Worm (Caenorhabditis elegans) whole organism, young adult: ENCODE data around the gene cest-2.1.

ENCODE experiments used
- C06A6.2 ChIP-seq: fragments of 200-800 bp; sonication (Bioruptor generic); conservative IDR thresholded peaks from 2 replicates; pipeline ENCODE4 v1.3.6; 2022; ENCODE audit warnings: missing genetic modification characterization, missing compliant biosample characterization
- C17E4.6 ChIP-seq: fragments of 200-800 bp; sonication (Bioruptor generic); IDR thresholded peaks from 2 replicates; pipeline ENCODE4 v1.3.6; 2022; ENCODE audit warnings: missing genetic modification reagents, missing genetic modification characterization, missing compliant biosample characterization
- D2030.7 ChIP-seq: fragments of 200-800 bp; sonication (Bioruptor generic); IDR thresholded peaks from 2 replicates; pipeline ENCODE4 v1.3.6; 2022; ENCODE audit warnings: missing genetic modification reagents, missing genetic modification characterization, missing compliant biosample characterization
- F33H1.4 ChIP-seq: fragments of 200-800 bp; sonication (Bioruptor generic); IDR thresholded peaks from 2 replicates; pipeline ENCODE4 v1.3.6; 2022; ENCODE audit warnings: missing genetic modification reagents, missing genetic modification characterization, missing compliant biosample characterization
- F49E8.2 ChIP-seq: sonication (generic microtip); optimal IDR thresholded peaks from 3 replicates; lab custom pipeline; 2017; ENCODE audit warnings: missing genetic modification characterization, mild to moderate bottlenecking, missing compliant biosample characterization, antibody characterized with exemption, moderate library complexity; ENCODE audit not compliant: insufficient read depth
- F57C9.4 ChIP-seq: sonication (generic microtip); optimal IDR thresholded peaks from 2 replicates; lab custom pipeline; 2017; ENCODE audit warnings: mild to moderate bottlenecking, missing genetic modification characterization, missing compliant biosample characterization
- K11D2.4 ChIP-seq: fragments of 200-800 bp; sonication (Bioruptor generic); IDR thresholded peaks from 2 replicates; pipeline ENCODE4 v1.3.6; 2022; ENCODE audit warnings: missing genetic modification reagents, missing genetic modification characterization, missing compliant biosample characterization
- K12H6.12 ChIP-seq: fragments of 200-800 bp; sonication (Bioruptor generic); optimal IDR thresholded peaks from 2 replicates; lab custom pipeline; 2018; ENCODE audit warnings: mild to moderate bottlenecking, missing genetic modification characterization, missing compliant biosample characterization
- T07F8.4 ChIP-seq: sonication (generic microtip); optimal IDR thresholded peaks from 2 replicates; lab custom pipeline; 2016; ENCODE audit warnings: mild to moderate bottlenecking, missing genetic modification characterization, moderate library complexity, missing compliant biosample characterization
- Y56A3A.18 ChIP-seq: fragments of 200-800 bp; sonication (Bioruptor generic); IDR thresholded peaks from 2 replicates; pipeline ENCODE4 v1.3.6; 2022; ENCODE audit warnings: missing genetic modification reagents, missing genetic modification characterization, missing compliant biosample characterization
- Y67H2A.10 ChIP-seq: fragments of 200-800 bp; sonication (Bioruptor generic); conservative IDR thresholded peaks from 2 replicates; pipeline ENCODE4 v1.3.6; 2022; ENCODE audit warnings: missing genetic modification reagents, missing genetic modification characterization, missing compliant biosample characterization
- Y95B8A.8 ChIP-seq: fragments of 200-800 bp; sonication (Bioruptor generic); IDR thresholded peaks from 2 replicates; pipeline ENCODE4 v1.3.6; 2022; ENCODE audit warnings: missing genetic modification reagents, missing genetic modification characterization, missing compliant biosample characterization
- ZK185.1 ChIP-seq: sonication (generic microtip); optimal IDR thresholded peaks from 2 replicates; lab custom pipeline; 2016; ENCODE audit warnings: mild to moderate bottlenecking, missing genetic modification characterization, missing compliant biosample characterization; ENCODE audit not compliant: poor library complexity, severe bottlenecking
- aptf-2 ChIP-seq: fragments of 200-800 bp; sonication (Bioruptor generic); conservative IDR thresholded peaks from 2 replicates; pipeline ENCODE4 v1.3.6; 2022; ENCODE audit warnings: missing genetic modification reagents, missing genetic modification characterization, missing compliant biosample characterization
- atf-7 ChIP-seq: sonication (generic microtip); optimal IDR thresholded peaks from 2 replicates; lab custom pipeline; 2017; ENCODE audit warnings: mild to moderate bottlenecking, missing genetic modification characterization, missing compliant biosample characterization
- attf-5 ChIP-seq: fragments of 200-800 bp; sonication (Bioruptor generic); optimal IDR thresholded peaks from 2 replicates; lab custom pipeline; 2018; ENCODE audit warnings: mild to moderate bottlenecking, missing genetic modification characterization, missing compliant biosample characterization
- bed-1 ChIP-seq: fragments of 200-800 bp; sonication (Bioruptor generic); IDR thresholded peaks from 2 replicates; pipeline ENCODE4 v1.3.6; 2022; ENCODE audit warnings: missing genetic modification reagents, missing genetic modification characterization, missing compliant biosample characterization
- ceh-100 ChIP-seq: fragments of 200-800 bp; sonication (Bioruptor generic); IDR thresholded peaks from 2 replicates; pipeline ENCODE4 v1.3.6; 2022; ENCODE audit warnings: missing genetic modification reagents, missing genetic modification characterization, missing compliant biosample characterization
- ceh-27 ChIP-seq: fragments of 200-800 bp; sonication (Bioruptor generic); optimal IDR thresholded peaks from 2 replicates; lab custom pipeline; 2018; ENCODE audit warnings: mild to moderate bottlenecking, missing genetic modification characterization, moderate library complexity, missing compliant biosample characterization
- ceh-91 ChIP-seq: fragments of 200-800 bp; sonication (Bioruptor generic); IDR thresholded peaks from 2 replicates; pipeline ENCODE4 v1.3.6; 2022; ENCODE audit warnings: missing genetic modification reagents, missing genetic modification characterization, missing compliant biosample characterization
- dpff-1 ChIP-seq: sonication (generic microtip); optimal IDR thresholded peaks from 2 replicates; lab custom pipeline; 2017; ENCODE audit warnings: mild to moderate bottlenecking, missing genetic modification characterization, missing compliant biosample characterization
- efl-1 ChIP-seq: fragments of 150-350 bp; optimal IDR thresholded peaks from 2 replicates; lab custom pipeline; 2014; ENCODE audit warnings: missing biosample characterization, missing genetic modification reagents, missing genetic modification characterization
- egl-18 ChIP-seq: fragments of 200-800 bp; sonication (Bioruptor generic); IDR thresholded peaks from 2 replicates; pipeline ENCODE4 v1.3.6; 2022; ENCODE audit warnings: missing genetic modification reagents, missing genetic modification characterization, missing compliant biosample characterization
- egl-44 ChIP-seq: fragments of 200-800 bp; sonication (Bioruptor generic); IDR thresholded peaks from 2 replicates; pipeline ENCODE4 v1.3.6; 2022; ENCODE audit warnings: missing genetic modification reagents, missing genetic modification characterization, missing compliant biosample characterization
- fkh-3 ChIP-seq: sonication (generic microtip); optimal IDR thresholded peaks from 2 replicates; lab custom pipeline; 2016; ENCODE audit warnings: mild to moderate bottlenecking, missing genetic modification characterization, missing compliant biosample characterization
- gei-17 ChIP-seq: fragments of 200-800 bp; sonication (Bioruptor generic); optimal IDR thresholded peaks from 2 replicates; lab custom pipeline; 2018; ENCODE audit warnings: mild to moderate bottlenecking, missing genetic modification characterization, missing compliant biosample characterization
- him-1 ChIP-seq: sonication (generic microtip); optimal IDR thresholded peaks from 2 replicates; lab custom pipeline; 2016; ENCODE audit warnings: missing genotype, missing genetic modification reagents, missing genetic modification characterization, missing compliant biosample characterization
- hlh-12 ChIP-seq: sonication (generic microtip); optimal IDR thresholded peaks from 2 replicates; lab custom pipeline; 2016; ENCODE audit warnings: missing genetic modification characterization, missing compliant biosample characterization
- hmg-1.2 ChIP-seq: fragments of 200-800 bp; sonication (Bioruptor generic); IDR thresholded peaks from 2 replicates; pipeline ENCODE4 v1.3.6; 2022; ENCODE audit warnings: missing genetic modification reagents, missing genetic modification characterization, missing compliant biosample characterization
- hmg-20 ChIP-seq: fragments of 200-800 bp; sonication (Bioruptor generic); IDR thresholded peaks from 2 replicates; pipeline ENCODE4 v1.3.6; 2022; ENCODE audit warnings: missing genetic modification reagents, missing genetic modification characterization, missing compliant biosample characterization
- hsf-1 ChIP-seq: fragments of 200-800 bp; sonication (Bioruptor generic); IDR thresholded peaks from 2 replicates; pipeline ENCODE4 v1.3.6; 2022; ENCODE audit warnings: missing genetic modification reagents, missing genetic modification characterization, missing compliant biosample characterization
- let-607 ChIP-seq, 2 experiments: fragments of 200-800 bp in 1 of 2; sonication (Bioruptor generic) in 1 of 2; sonication (generic microtip) in 1 of 2; optimal IDR thresholded peaks; 2 replicates each; lab custom pipeline; 2016 to 2018; ENCODE audit warnings: mild to moderate bottlenecking in 2 of 2, missing compliant biosample characterization in 2 of 2, missing genetic modification characterization in 2 of 2, moderate library complexity in 2 of 2, missing genotype in 1 of 2
- lin-40 ChIP-seq: sonication (generic microtip); optimal IDR thresholded peaks from 2 replicates; lab custom pipeline; 2016; ENCODE audit warnings: missing genetic modification characterization, mild to moderate bottlenecking, missing compliant biosample characterization, missing genotype, missing genetic modification reagents
- lir-1 ChIP-seq: fragments of 200-800 bp; sonication (Bioruptor generic); conservative IDR thresholded peaks from 2 replicates; pipeline ENCODE4 v1.3.6; 2022; ENCODE audit warnings: missing genetic modification reagents, missing genetic modification characterization, missing compliant biosample characterization
- lsy-27 ChIP-seq: sonication (generic microtip); optimal IDR thresholded peaks from 2 replicates; lab custom pipeline; 2017; ENCODE audit warnings: missing genetic modification characterization, mild to moderate bottlenecking, missing compliant biosample characterization, antibody characterized with exemption, missing genotype, borderline replicate concordance; ENCODE audit not compliant: insufficient read depth
- madf-10 ChIP-seq: sonication (generic microtip); optimal IDR thresholded peaks from 2 replicates; lab custom pipeline; 2016; ENCODE audit warnings: mild to moderate bottlenecking, missing genetic modification characterization, missing compliant biosample characterization
- madf-3 ChIP-seq: fragments of 200-800 bp; sonication (Bioruptor generic); IDR thresholded peaks from 2 replicates; pipeline ENCODE4 v1.3.6; 2022; ENCODE audit warnings: missing genetic modification reagents, missing genetic modification characterization, missing compliant biosample characterization
- mcd-1 ChIP-seq: fragments of 200-800 bp; sonication (Bioruptor generic); IDR thresholded peaks from 2 replicates; pipeline ENCODE4 v1.3.6; 2022; ENCODE audit warnings: missing genetic modification reagents, missing genetic modification characterization, missing compliant biosample characterization
- mes-4 ChIP-seq: sonication (generic microtip); optimal IDR thresholded peaks from 2 replicates; lab custom pipeline; 2016; ENCODE audit warnings: missing genotype, missing genetic modification characterization, missing compliant biosample characterization
- nfyb-1 ChIP-seq: fragments of 200-800 bp; sonication (Bioruptor generic); IDR thresholded peaks from 2 replicates; pipeline ENCODE4 v1.3.6; 2022; ENCODE audit warnings: missing genetic modification reagents, missing genetic modification characterization, missing compliant biosample characterization
- nhr-120 ChIP-seq: fragments of 200-800 bp; sonication (Bioruptor generic); IDR thresholded peaks from 2 replicates; pipeline ENCODE4 v1.3.6; 2022; ENCODE audit warnings: missing genetic modification characterization, missing compliant biosample characterization
- nhr-27 ChIP-seq: fragments of 200-800 bp; sonication (Bioruptor generic); optimal IDR thresholded peaks from 2 replicates; lab custom pipeline; 2018; ENCODE audit warnings: mild to moderate bottlenecking, missing genetic modification characterization, moderate library complexity, missing compliant biosample characterization
- nhr-80 ChIP-seq: sonication (generic microtip); optimal IDR thresholded peaks from 2 replicates; lab custom pipeline; 2016; ENCODE audit warnings: missing genetic modification characterization, missing compliant biosample characterization
- rcor-1 ChIP-seq: fragments of 200-800 bp; sonication (Bioruptor generic); IDR thresholded peaks from 2 replicates; pipeline ENCODE4 v1.3.6; 2022; ENCODE audit warnings: missing genetic modification reagents, missing genetic modification characterization, missing compliant biosample characterization
- sea-2 ChIP-seq: fragments of 200-800 bp; sonication (Bioruptor generic); IDR thresholded peaks from 2 replicates; pipeline ENCODE4 v1.3.6; 2022; ENCODE audit warnings: missing genetic modification characterization, missing compliant biosample characterization
- sptf-2 ChIP-seq: fragments of 200-800 bp; sonication (Bioruptor generic); optimal IDR thresholded peaks from 2 replicates; lab custom pipeline; 2018; ENCODE audit warnings: mild to moderate bottlenecking, missing genetic modification characterization, missing compliant biosample characterization
- tbp1 ChIP-seq: fragments of 200-800 bp; sonication (Bioruptor generic); optimal IDR thresholded peaks from 2 replicates; lab custom pipeline; 2018; ENCODE audit warnings: mild to moderate bottlenecking, missing genetic modification characterization, missing compliant biosample characterization
- ztf-26 ChIP-seq: sonication (generic microtip); optimal IDR thresholded peaks from 2 replicates; lab custom pipeline; 2017; ENCODE audit warnings: missing genetic modification characterization, missing compliant biosample characterization
- ztf-28 ChIP-seq: fragments of 200-800 bp; sonication (Bioruptor generic); IDR thresholded peaks from 2 replicates; pipeline ENCODE4 v1.3.6; 2022; ENCODE audit warnings: missing genetic modification reagents, missing genetic modification characterization, missing compliant biosample characterization
- ztf-6 ChIP-seq: fragments of 200-800 bp; sonication (Bioruptor generic); IDR thresholded peaks from 2 replicates; pipeline ENCODE4 v1.3.6; 2022; ENCODE audit warnings: missing genetic modification reagents, missing genetic modification characterization, missing compliant biosample characterization

cest-2.1 gene

ce11 chrV:14185438-14185837 lies 14.2 kb upstream of the cest-2.1 start, which contains the start of the genes trm-1 and ints-2 (continued):
- TF ChIP-seq hlh-12 (tag; lab: Kevin White, UChicago) (no peak), attf-5 (GFP tag; lab: Kevin White, UChicago) (peak; percentile 20), D2030.7 (no peak), K11D2.4 (GFP tag; lab: Robert Waterston, UW) (no peak), nhr-80 (tag; lab: Kevin White, UChicago) (no peak), madf-3 (no peak), hsf-1 (no peak), ztf-28 (GFP tag; lab: Robert Waterston, UW) (no peak), lir-1 (GFP tag; lab: Robert Waterston, UW) (no peak), sea-2 (GFP tag; lab: Robert Waterston, UW) (no peak), hmg-20 (no peak), gei-17 (GFP tag; lab: Kevin White, UChicago) (no peak), egl-18 (no peak), T07F8.4 (tag; lab: Kevin White, UChicago) (no peak), him-1 (tag; lab: Kevin White, UChicago) (no peak), F57C9.4 (no peak), tbp1 (GFP tag; lab: Kevin White, UChicago) (no peak), atf-7 (tag; lab: Kevin White, UChicago) (no peak), dpff-1 (tag; lab: Kevin White, UChicago) (no peak), F33H1.4 (GFP tag; lab: Robert Waterston, UW) (peak; percentile 21; the same call in 1 of the 2 replicates), bed-1 (GFP tag; lab: Robert Waterston, UW) (no peak), ztf-6 (GFP tag; lab: Robert Waterston, UW) (no peak), ceh-100 (no peak), hmg-1.2 (GFP tag; lab: Robert Waterston, UW) (0 out of 2 replicates have a peak, but pooled peaks have one; percentile 19), mcd-1 (GFP tag; lab: Robert Waterston, UW) (peak; percentile 96), ceh-91 (GFP tag; lab: Robert Waterston, UW) (no peak), nhr-120 (GFP tag; lab: Robert Waterston, UW) (no peak), Y67H2A.10 (GFP tag; lab: Robert Waterston, UW) (no peak), sptf-2 (GFP tag; lab: Kevin White, UChicago) (no peak), Y56A3A.18 (GFP tag; lab: Robert Waterston, UW) (no peak), let-607 (tag; optimal IDR thresholded peaks at IDR 0.05; lab: Kevin White, UChicago) (no peak), fkh-3 (no peak), rcor-1 (GFP tag; lab: Robert Waterston, UW) (no peak), ceh-27 (GFP tag; lab: Kevin White, UChicago) (no peak), nhr-27 (tag; lab: Kevin White, UChicago) (no peak), lin-40 (tag; lab: Kevin White, UChicago) (no peak), Y95B8A.8 (GFP tag; lab: Robert Waterston, UW) (no peak), mes-4 (no peak), madf-10 (tag; lab: Kevin White, UChicago) (no peak), efl-1 (peak; percentile 21), K12H6.12 (tag; lab: Kevin White, UChicago) (no peak), C17E4.6 (GFP tag; lab: Robert Waterston, UW) (no peak), lsy-27 (tag; lab: Kevin White, UChicago) (no peak), egl-44 (GFP tag; lab: Robert Waterston, UW) (no peak), ZK185.1 (tag; lab: Kevin White, UChicago) (peak; percentile 27), ztf-26 (tag; lab: Kevin White, UChicago) (no peak), nfyb-1 (GFP tag; lab: Robert Waterston, UW) (no peak), C06A6.2 (GFP tag; lab: Robert Waterston, UW) (no peak), aptf-2 (GFP tag; lab: Robert Waterston, UW) (no peak), F49E8.2 (tag; lab: Kevin White, UChicago) (no peak)
